Fruit fly (Drosophila melanogaster): Measurements from ENCODE around the gene psd.

Gene psd

DNA sequence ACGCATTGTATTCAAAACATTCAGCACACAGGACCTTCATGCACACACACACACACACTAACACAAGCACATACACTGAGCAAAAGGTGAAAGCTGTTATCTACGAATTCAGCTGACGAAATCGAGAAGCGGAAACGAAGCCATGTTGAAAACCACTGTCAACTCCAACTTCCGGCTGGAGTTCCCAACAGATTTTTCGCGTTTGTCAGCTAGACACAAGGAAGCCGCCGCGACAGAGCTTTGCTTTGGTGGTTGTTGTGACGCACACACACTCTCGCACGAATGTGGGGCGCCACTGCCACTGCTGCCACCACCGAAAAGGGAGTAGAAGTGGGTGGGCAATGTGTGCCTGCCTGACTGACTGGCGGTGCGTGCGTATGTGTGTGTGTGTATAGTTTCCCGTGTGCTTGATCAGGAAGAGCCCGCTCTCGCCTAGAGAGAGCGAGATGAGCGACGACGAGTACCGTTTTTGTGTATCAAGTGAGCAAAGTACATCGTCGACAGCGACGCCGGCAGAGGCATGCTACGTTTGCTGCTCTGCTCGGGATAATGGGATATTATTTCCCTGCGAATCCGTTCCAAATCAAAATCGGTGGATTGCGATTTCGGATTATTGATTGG lies 33.0 kb upstream of the psd start (continued):
- TF ChIP-seq Fer2 (tag; optimal IDR thresholded peaks at IDR 0.05), result peak; percentile 50
- no peak for TF ChIP-seq CG11696 (GFP tag; IDR thresholded peaks at IDR 0.05)
- TF ChIP-seq Opbp (GFP tag; IDR thresholded peaks at IDR 0.05; ENCODE audit: partially characterized antibody), result no peak
- no peak for TF ChIP-seq CG4854 (GFP tag; optimal IDR thresholded peaks at IDR 0.05)
- TF ChIP-seq Doc3 (GFP tag; IDR thresholded peaks at IDR 0.05; ENCODE audit: partially characterized antibody), result no peak
- TF ChIP-seq salm (tag; optimal IDR thresholded peaks at IDR 0.05), result no peak
- no peak for TF ChIP-seq Lpt (GFP tag; optimal IDR thresholded peaks at IDR 0.05)
- no peak for TF ChIP-seq Stat92E (GFP tag; optimal IDR thresholded peaks at IDR 0.05)
- peak; percentile 51 for TF ChIP-seq CG3407 (GFP tag; optimal IDR thresholded peaks at IDR 0.05)
- TF ChIP-seq CG6689 (GFP tag; IDR thresholded peaks at IDR 0.05), result peak; percentile 27
- TF ChIP-seq fd64A (GFP tag; optimal IDR thresholded peaks at IDR 0.05), result peak; percentile 78
- peak; percentile 46 for TF ChIP-seq CG6254 (GFP tag; optimal IDR thresholded peaks at IDR 0.05)
- TF ChIP-seq Max (GFP tag; optimal IDR thresholded peaks at IDR 0.05), result no peak
- TF ChIP-seq D (optimal IDR thresholded peaks at IDR 0.05), result no peak
- TF ChIP-seq D (GFP tag; optimal IDR thresholded peaks at IDR 0.05), result peak; percentile 52
- no peak for TF ChIP-seq chif (GFP tag; optimal IDR thresholded peaks at IDR 0.05)
- TF ChIP-seq CG14710 (tag; optimal IDR thresholded peaks at IDR 0.05), result peak; percentile 51
- TF ChIP-seq dysf (GFP tag; IDR thresholded peaks at IDR 0.05), result peak; percentile 25; the same call in 1 of the 3 replicates
- TF ChIP-seq mam (GFP tag; optimal IDR thresholded peaks at IDR 0.05), result no peak
- no peak for TF ChIP-seq CG1024 (GFP tag; IDR thresholded peaks at IDR 0.05)
- TF ChIP-seq CG10431 (GFP tag; optimal IDR thresholded peaks at IDR 0.05), result peak; percentile 80
- peak; percentile 82 for TF ChIP-seq CG6765 (GFP tag; optimal IDR thresholded peaks at IDR 0.05)
- peak; percentile 47 for TF ChIP-seq PHDP (tag; optimal IDR thresholded peaks at IDR 0.05)
- TF ChIP-seq z (GFP tag; IDR thresholded peaks at IDR 0.05), result no peak
- TF ChIP-seq Hr78 (GFP tag; optimal IDR thresholded peaks at IDR 0.05), result no peak
- TF ChIP-seq ro (GFP tag; IDR thresholded peaks at IDR 0.05), result no peak
- no peak for TF ChIP-seq CG3065 (GFP tag; optimal IDR thresholded peaks at IDR 0.05)
- peak; percentile 47 for TF ChIP-seq CTCF (GFP tag; optimal IDR thresholded peaks at IDR 0.05)
- no peak for TF ChIP-seq row (GFP tag; IDR thresholded peaks at IDR 0.05)
- TF ChIP-seq CG12659 (GFP tag; optimal IDR thresholded peaks at IDR 0.05), result peak; percentile 32
- peak; percentile 15 for TF ChIP-seq TFAM (GFP tag; optimal IDR thresholded peaks at IDR 0.05)
- 0 out of 3 replicates have a peak, but pooled peaks have one; percentile 37 for TF ChIP-seq CG6175 (GFP tag; IDR thresholded peaks at IDR 0.05)
- TF ChIP-seq CG14050 (GFP tag; IDR thresholded peaks at IDR 0.05), result no peak
- TF ChIP-seq CG12236 (GFP tag; optimal IDR thresholded peaks at IDR 0.05), result no peak
- no peak for TF ChIP-seq Dip2 (GFP tag; IDR thresholded peaks at IDR 0.05)
- TF ChIP-seq ind (GFP tag; optimal IDR thresholded peaks at IDR 0.05), result no peak
- peak; percentile 13 to 56 for TF ChIP-seq bsh (GFP tag; optimal IDR thresholded peaks at IDR 0.05)
- TF ChIP-seq Side (GFP tag; optimal IDR thresholded peaks at IDR 0.05), result peak; percentile 48
- TF ChIP-seq YL-1 (GFP tag; optimal IDR thresholded peaks at IDR 0.05), result peak; percentile 39
- TF ChIP-seq CG6272 (GFP tag; IDR thresholded peaks at IDR 0.05), result no peak
- no peak for TF ChIP-seq tna (GFP tag; IDR thresholded peaks at IDR 0.05; ENCODE audit: partially characterized antibody)
- no peak for TF ChIP-seq C15 (GFP tag; IDR thresholded peaks at IDR 0.05)
- no peak for TF ChIP-seq CG16815 (GFP tag; optimal IDR thresholded peaks at IDR 0.05)
- TF ChIP-seq NC2α (GFP tag; optimal IDR thresholded peaks at IDR 0.05), result no peak
- TF ChIP-seq Awh (GFP tag; IDR thresholded peaks at IDR 0.05), result peak; percentile 51; the same call in 1 of the 2 replicates
- TF ChIP-seq Dip3 (GFP tag; optimal IDR thresholded peaks at IDR 0.05), result peak; percentile 14
- TF ChIP-seq CG15479 (GFP tag; optimal IDR thresholded peaks at IDR 0.05), result peak; percentile 10
- no peak for TF ChIP-seq tio (GFP tag; optimal IDR thresholded peaks at IDR 0.05)
- TF ChIP-seq Six4 (GFP tag; optimal IDR thresholded peaks at IDR 0.05), result no peak
- TF ChIP-seq Lhr (GFP tag; optimal IDR thresholded peaks at IDR 0.05), result no peak
- TF ChIP-seq CG6683 (GFP tag; optimal IDR thresholded peaks at IDR 0.05), result peak; percentile 41

Measured in whole organism, embryonic.